Worm (Caenorhabditis elegans) whole organism, midembryonic: ENCODE measurements around the gene sqv-6.

ENCODE experiments used
- T22C8.4 ChIP-seq: fragments of 200-800 bp; sonication (Bioruptor generic); IDR thresholded peaks from 2 replicates; pipeline ENCODE4 v1.3.6; 2022; ENCODE audit warnings: missing genetic modification characterization, missing compliant biosample characterization
- cog-1 ChIP-seq: sonication (generic microtip); optimal IDR thresholded peaks from 2 replicates; lab custom pipeline; 2016; ENCODE audit warnings: missing genetic modification characterization, missing compliant biosample characterization
- flt-1 ChIP-seq: fragments of 200-800 bp; sonication (Bioruptor generic); IDR thresholded peaks from 2 replicates; pipeline ENCODE4 v1.3.6; 2022; ENCODE audit warnings: missing genetic modification characterization, missing compliant biosample characterization
- klf-2 ChIP-seq: fragments of 200-800 bp; sonication (Bioruptor generic); conservative IDR thresholded peaks from 2 replicates; pipeline ENCODE4 v1.3.6; 2022; ENCODE audit warnings: missing genetic modification reagents, missing genetic modification characterization, missing compliant biosample characterization
- med-1 ChIP-seq: sonication (generic microtip); optimal IDR thresholded peaks from 2 replicates; lab custom pipeline; 2017; ENCODE audit warnings: missing genetic modification characterization, mild to moderate bottlenecking, missing compliant biosample characterization, antibody characterized with exemption, missing genetic modification reagents; ENCODE audit not compliant: insufficient read depth
- ref-1 ChIP-seq: fragments of 200-800 bp; sonication (Bioruptor generic); conservative IDR thresholded peaks from 2 replicates; pipeline ENCODE4 v1.3.6; 2022; ENCODE audit warnings: missing genetic modification reagents, missing genetic modification characterization, missing compliant biosample characterization
- tab-1 ChIP-seq: fragments of 200-800 bp; sonication (Bioruptor generic); IDR thresholded peaks from 2 replicates; pipeline ENCODE4 v1.3.6; 2022; ENCODE audit warnings: missing genetic modification characterization, missing compliant biosample characterization

DNA sequence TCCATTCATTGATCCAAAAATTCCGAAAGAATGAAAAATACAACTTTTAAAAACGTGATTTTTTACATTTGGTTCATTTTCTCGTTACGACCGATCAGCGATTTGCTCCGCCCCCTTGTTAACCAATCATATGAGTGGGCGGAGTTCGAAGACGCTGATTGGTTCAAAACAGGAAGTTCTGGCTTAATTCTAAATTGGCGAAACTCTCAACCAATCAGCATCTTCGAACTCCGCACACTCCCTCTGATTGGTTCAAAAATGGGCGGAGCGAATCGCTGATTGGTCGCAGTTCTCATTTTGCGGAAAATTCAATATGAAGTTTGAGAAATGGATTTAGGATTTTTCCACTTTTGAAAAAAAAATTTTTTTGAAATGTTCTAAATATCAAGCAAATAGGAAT lies 18.8 kb downstream of the sqv-6 start:
- TF ChIP-seq tab-1 (GFP tag; lab: Robert Waterston, UW), result no peak
- no peak for TF ChIP-seq ref-1 (GFP tag; lab: Robert Waterston, UW)
- no peak for TF ChIP-seq klf-2 (GFP tag; lab: Robert Waterston, UW)
- no peak for TF ChIP-seq T22C8.4 (GFP tag; lab: Robert Waterston, UW)
- TF ChIP-seq med-1 (GFP tag; lab: Kevin White, UChicago), result no peak
- no peak for TF ChIP-seq cog-1 (tag; lab: Kevin White, UChicago)
- no peak for TF ChIP-seq flt-1
